Worm (Caenorhabditis elegans): ENCODE data around the gene K12B6.11.
A peak's percentile ranks its signal among the peaks of the same experiment; 100 is the strongest.

The K12B6.11 gene

DNA sequence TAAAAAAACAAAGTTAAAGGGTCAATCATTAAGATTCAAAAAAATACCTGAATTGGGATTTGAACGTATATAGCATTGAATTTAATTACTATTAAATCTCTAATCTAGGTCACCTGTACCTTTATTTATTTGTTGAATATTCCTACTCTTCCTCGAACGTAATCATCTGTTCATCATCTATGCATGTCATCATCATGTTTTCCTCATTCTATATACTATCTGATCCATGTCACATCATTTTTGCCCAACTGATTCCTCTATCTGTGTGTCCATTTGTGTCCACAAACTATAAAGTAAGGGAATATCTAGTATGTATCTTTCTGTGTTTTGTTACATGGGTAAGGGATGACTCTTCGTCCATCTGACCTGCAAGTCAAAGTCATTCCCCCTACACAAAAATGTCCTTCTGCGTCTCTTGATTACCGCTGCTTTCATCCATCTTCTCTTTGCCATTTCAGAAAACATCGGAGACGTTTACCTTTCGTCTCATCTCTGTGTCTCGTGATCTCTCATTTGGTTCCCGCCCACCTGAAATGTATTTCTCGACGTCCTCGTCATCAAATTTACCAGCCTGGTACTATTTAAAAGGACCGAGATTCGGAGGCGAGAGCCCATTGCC, 34.2 kb downstream of the K12B6.11 start (continued):
- TF ChIP-seq Y5F2A.4 (GFP tag; optimal IDR thresholded peaks at IDR 0.05) (no peak), fos-1 (tag; optimal IDR thresholded peaks at IDR 0.05) (no peak), F10B5.3 (tag; optimal IDR thresholded peaks at IDR 0.05) (no peak), nhr-77 (tag; optimal IDR thresholded peaks at IDR 0.05) (no peak), ztf-7 (tag; optimal IDR thresholded peaks at IDR 0.05) (no peak), fkh-10 (GFP tag; optimal IDR thresholded peaks at IDR 0.05) (no peak), dmd-6 (GFP tag; IDR thresholded peaks at IDR 0.05) (peak; percentile 18; the same call in 1 of the 2 replicates), daf-12 (tag; optimal IDR thresholded peaks at IDR 0.05) (no peak), R02D3.7 (tag; optimal IDR thresholded peaks at IDR 0.05) (no peak), nhr-48 (tag; optimal IDR thresholded peaks at IDR 0.05) (no peak), ceh-82 (tag; optimal IDR thresholded peaks at IDR 0.05) (no peak), spr-3 (GFP tag; optimal IDR thresholded peaks at IDR 0.05) (no peak), ama-1 (optimal IDR thresholded peaks at IDR 0.05) (no peak), lin-13 (GFP tag; optimal IDR thresholded peaks at IDR 0.05) (no peak), cey-2 (tag; optimal IDR thresholded peaks at IDR 0.05; ENCODE audit: borderline replicate concordance, insufficient read depth) (peak; percentile 12), nhr-41 (GFP tag; IDR thresholded peaks at IDR 0.05) (no peak), nhr-28 (tag; optimal IDR thresholded peaks at IDR 0.05) (peak; percentile 91), nhr-6 (tag; optimal IDR thresholded peaks at IDR 0.05) (peak; percentile 9), ceh-44 (GFP tag; IDR thresholded peaks at IDR 0.05) (no peak), F37D6.2 (tag; optimal IDR thresholded peaks at IDR 0.05) (no peak), egl-27 (tag; optimal IDR thresholded peaks at IDR 0.05) (no peak), unc-62 (GFP tag; optimal IDR thresholded peaks at IDR 0.05 in 1 of 2) (peak in 1 of 2 experiments; percentile 99), unc-62 (tag; optimal IDR thresholded peaks at IDR 0.05) (no peak), lir-3 (tag; optimal IDR thresholded peaks at IDR 0.05) (no peak), D1046.2 (GFP tag; IDR thresholded peaks at IDR 0.05) (no peak), lin-15B (tag; optimal IDR thresholded peaks at IDR 0.05) (no peak), dmd-8 (GFP tag; IDR thresholded peaks at IDR 0.05) (no peak), nhr-25 (tag; optimal IDR thresholded peaks at IDR 0.05; ENCODE audit: borderline replicate concordance, insufficient read depth) (peak; percentile 49), hlh-11 (tag; optimal IDR thresholded peaks at IDR 0.05) (peak; percentile 48), saeg-2 (GFP tag; IDR thresholded peaks at IDR 0.05) (no peak), lsy-2 (tag; optimal IDR thresholded peaks at IDR 0.05) (no peak), ces-1 (GFP tag; optimal IDR thresholded peaks at IDR 0.05) (no peak), Y48G9A.11 (GFP tag; IDR thresholded peaks at IDR 0.05) (no peak), mdt-29 (GFP tag; IDR thresholded peaks at IDR 0.05) (no peak), unc-39 (tag; optimal IDR thresholded peaks at IDR 0.05) (no peak)

DNA sequence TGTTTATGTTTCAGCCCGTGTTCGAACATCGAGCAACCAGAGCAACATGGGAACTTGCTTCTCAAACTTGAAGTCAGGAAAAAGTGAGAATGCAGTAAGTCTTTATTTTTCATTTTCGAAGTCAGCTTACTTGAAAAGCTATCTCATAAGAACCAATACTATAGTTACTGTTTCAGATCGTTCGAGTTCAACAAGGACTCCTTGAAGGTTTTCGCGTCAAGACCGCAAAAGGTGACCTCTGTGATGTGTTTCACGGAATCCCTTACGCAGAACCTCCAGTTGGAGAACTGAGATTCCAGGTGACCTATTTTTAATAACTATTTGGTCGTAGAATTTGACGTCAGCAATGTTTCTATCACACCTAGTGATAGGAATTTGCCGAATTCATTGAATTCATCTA, 34.9 kb downstream of the K12B6.11 start:
- TF ChIP-seq nhr-237 (tag; optimal IDR thresholded peaks at IDR 0.05): no peak
- 0 out of 2 replicates have a peak, but pooled peaks have one; percentile 55 for TF ChIP-seq zfp-3 (GFP tag; conservative IDR thresholded peaks at IDR 0.05)
- no peak for TF ChIP-seq daf-8 (GFP tag; IDR thresholded peaks at IDR 0.05)
- no peak for TF ChIP-seq daf-12 (tag; optimal IDR thresholded peaks at IDR 0.05)
- TF ChIP-seq mep-1 (tag; optimal IDR thresholded peaks at IDR 0.05): no peak

DNA sequence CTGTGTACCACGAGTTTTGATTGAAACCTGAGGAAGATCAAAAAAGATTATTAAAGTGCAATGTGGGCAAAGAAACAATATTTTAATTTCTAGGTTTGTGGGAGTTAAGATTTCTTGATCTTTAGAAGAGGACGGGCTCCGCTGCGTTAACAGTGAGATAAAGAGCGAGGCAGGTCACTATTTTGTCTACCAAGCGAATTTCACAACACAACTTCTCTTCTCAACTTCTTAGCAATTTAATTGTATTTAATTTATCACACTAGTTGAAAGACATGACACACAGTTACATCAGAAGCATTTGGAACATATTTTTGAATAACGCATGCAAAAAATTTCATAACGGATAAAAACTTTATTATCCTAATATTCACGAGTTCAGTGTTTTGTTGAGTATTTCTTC, 37.7 kb downstream of the K12B6.11 start:
- TF ChIP-seq nhr-25 (tag; optimal IDR thresholded peaks at IDR 0.05; ENCODE audit: borderline replicate concordance, insufficient read depth) (peak; percentile 77), nhr-28 (tag; optimal IDR thresholded peaks at IDR 0.05) (peak; percentile 23), zfp-3 (GFP tag; conservative IDR thresholded peaks at IDR 0.05) (peak; percentile 88), tra-1 (GFP tag; IDR thresholded peaks at IDR 0.05) (0 out of 2 replicates have a peak, but pooled peaks have one; percentile 57), egl-27 (tag; optimal IDR thresholded peaks at IDR 0.05) (no peak), ceh-20 (GFP tag; IDR thresholded peaks at IDR 0.05) (no peak)

Measured in whole organism, L4 larva.